Worm (Caenorhabditis elegans): ENCODE results near the gene B0280.7.

DNA sequence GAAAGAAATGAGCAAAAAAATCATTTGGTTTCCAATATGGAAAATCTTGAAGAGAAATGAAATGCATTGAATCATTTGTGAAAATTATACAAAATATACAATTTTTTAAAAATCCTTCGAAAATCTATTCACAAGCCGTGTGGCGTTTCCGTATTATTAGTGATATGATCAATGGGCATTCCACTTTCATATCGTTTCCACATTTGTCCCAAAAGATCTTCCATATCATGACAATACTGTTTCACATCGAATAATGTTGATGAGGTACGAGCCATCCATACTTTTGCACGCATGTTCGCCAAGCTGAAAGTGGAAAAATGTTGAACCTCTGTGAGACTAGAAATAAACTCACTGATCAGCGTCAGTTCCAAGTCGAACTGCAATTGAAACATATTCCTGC lies 34.6 kb upstream of the B0280.7 start:
- TF ChIP-seq ama-1 (optimal IDR thresholded peaks at IDR 0.05) (no peak), F13C5.2 (tag; optimal IDR thresholded peaks at IDR 0.05) (no peak), hmg-4 (GFP tag; optimal IDR thresholded peaks at IDR 0.05) (no peak), hmbx-1 (tag; optimal IDR thresholded peaks at IDR 0.05) (no peak)
